2 worm cellular contexts compared by ENCODE assay signal in genomic region chrX:6510627-6511026, ce11.
TF ChIP-seq lines count a peak whose summit lies in the region.

ttr-36 (plus strand) TSS chrX:6510927.

TF ChIP-seq in whole organism, L4 larva, 104 proteins besides CTCF, POLR2A, EP300 and RAD21:
- no peak for TF ChIP-seq daf-16 (GFP tag; optimal IDR thresholded peaks at IDR 0.05; lab: Kevin White, UChicago)
- TF ChIP-seq daf-16 (tag; optimal IDR thresholded peaks at IDR 0.05; lab: Kevin White, UChicago): peak; percentile 68
- TF ChIP-seq lin-29 (GFP tag; IDR thresholded peaks at IDR 0.05; lab: Robert Waterston, UW): no peak
- peak; percentile 39; the same call in 1 of the 2 replicates for TF ChIP-seq dmd-6 (GFP tag; IDR thresholded peaks at IDR 0.05; lab: Robert Waterston, UW)

TF ChIP-seq in whole organism, young adult, 124 proteins besides CTCF, POLR2A, EP300 and RAD21:
- TF ChIP-seq ets-4 (GFP tag; optimal IDR thresholded peaks at IDR 0.05; lab: Kevin White, UChicago): no peak
- no peak for TF ChIP-seq let-607 (tag; optimal IDR thresholded peaks at IDR 0.05; lab: Kevin White, UChicago)
- TF ChIP-seq nhr-80 (tag; optimal IDR thresholded peaks at IDR 0.05; lab: Kevin White, UChicago): peak; percentile 30
